Fruit fly (Drosophila melanogaster) Kc167 (cell line): Measurements from ENCODE around the gene CG14042.

Experiments
- Myc ChIP-seq: fragments of >200 bp; optimal IDR thresholded peaks from 2 replicates; lab custom pipeline; 2017; ENCODE audit warnings: missing external identifiers
- Sin3A ChIP-seq: fragments of >200 bp; optimal IDR thresholded peaks from 2 replicates; lab custom pipeline; 2018; ENCODE audit warnings: missing external identifiers
- h ChIP-seq: fragments of >200 bp; optimal IDR thresholded peaks from 3 replicates; lab custom pipeline; 2018; ENCODE audit warnings: missing external identifiers
- insv ChIP-seq: fragments of >200 bp; optimal IDR thresholded peaks from 3 replicates; lab custom pipeline; 2018; ENCODE audit warnings: missing external identifiers
- psq ChIP-seq: fragments of >200 bp; optimal IDR thresholded peaks from 2 replicates; lab custom pipeline; 2017; ENCODE audit warnings: missing external identifiers
- ttk ChIP-seq: sonication (Bioruptor generic); optimal IDR thresholded peaks from 2 replicates; lab custom pipeline; 2017; ENCODE audit warnings: missing external identifiers

CG14042 gene

DNA sequence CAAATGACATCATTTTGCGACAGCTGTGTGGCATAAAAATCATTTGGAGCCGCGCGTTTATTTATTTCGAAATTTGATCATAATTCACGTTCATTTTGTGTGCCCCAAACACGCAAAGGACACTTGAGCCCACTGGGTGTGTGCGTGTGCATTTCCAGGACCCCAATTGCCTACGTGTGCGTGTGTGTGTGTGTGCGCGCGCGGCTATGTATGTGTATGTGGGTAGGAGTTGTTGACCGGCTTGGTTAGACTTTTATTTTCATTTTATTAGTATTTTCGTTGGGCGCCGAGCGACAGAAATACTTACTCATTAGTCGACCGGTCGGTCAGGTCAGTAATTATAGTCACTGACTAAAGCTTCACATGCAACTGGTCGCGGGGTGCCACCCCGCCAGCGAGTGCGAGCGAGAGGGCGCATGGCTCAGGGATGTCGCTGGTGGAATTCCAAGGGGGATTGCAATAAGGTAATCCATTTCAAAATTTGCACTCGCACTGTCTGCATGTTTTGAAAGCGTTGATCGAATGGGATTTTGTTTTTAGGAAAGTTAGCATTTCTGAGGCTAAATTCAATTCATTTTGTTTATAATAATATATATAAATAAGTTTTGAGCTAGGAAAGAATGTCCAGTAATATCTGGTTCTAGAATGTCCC lies 6.1 kb downstream of the CG14042 start:
- TF ChIP-seq psq (lab: Kevin White, UChicago) (no peak), Sin3A (lab: Kevin White, UChicago) (no peak), Myc (lab: Kevin White, UChicago) (no peak), ttk (lab: Kevin White, UChicago) (no peak), h (no peak)

DNA sequence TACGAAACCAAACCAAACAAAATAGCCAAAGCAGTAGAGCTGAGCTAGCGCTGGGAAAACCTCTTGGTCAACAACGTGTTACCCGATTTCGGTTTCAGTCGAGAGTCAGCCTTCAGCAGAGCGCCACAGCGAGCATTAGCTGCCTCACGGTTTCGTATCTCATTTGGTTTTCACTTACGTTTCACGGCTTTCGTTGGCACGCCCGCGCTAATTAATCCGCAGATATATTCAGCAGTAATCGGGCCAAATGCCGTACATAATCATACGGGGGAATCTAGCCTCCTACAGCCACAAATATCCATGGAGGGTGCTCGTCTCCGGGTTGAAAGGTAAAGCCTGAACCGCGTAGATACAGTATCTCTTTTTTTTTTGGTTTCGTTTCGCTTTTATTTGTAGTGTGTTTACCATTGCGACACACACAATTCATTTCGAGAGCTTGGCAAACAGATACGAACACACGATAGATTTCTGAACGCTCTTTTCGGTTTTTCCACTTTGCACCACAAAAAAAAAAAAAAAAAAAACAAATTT lies 6.9 kb downstream of the CG14042 start, which contains the start of gene CG31650:
Gene CG31650 (minus strand): TSS at position 352 of the 531 bp plus-strand sequence.
- TF ChIP-seq Myc (lab: Kevin White, UChicago) (no peak), h (no peak), psq (lab: Kevin White, UChicago) (no peak), Sin3A (lab: Kevin White, UChicago) (no peak), ttk (lab: Kevin White, UChicago) (no peak), insv (lab: Kevin White, UChicago) (no peak)

DNA sequence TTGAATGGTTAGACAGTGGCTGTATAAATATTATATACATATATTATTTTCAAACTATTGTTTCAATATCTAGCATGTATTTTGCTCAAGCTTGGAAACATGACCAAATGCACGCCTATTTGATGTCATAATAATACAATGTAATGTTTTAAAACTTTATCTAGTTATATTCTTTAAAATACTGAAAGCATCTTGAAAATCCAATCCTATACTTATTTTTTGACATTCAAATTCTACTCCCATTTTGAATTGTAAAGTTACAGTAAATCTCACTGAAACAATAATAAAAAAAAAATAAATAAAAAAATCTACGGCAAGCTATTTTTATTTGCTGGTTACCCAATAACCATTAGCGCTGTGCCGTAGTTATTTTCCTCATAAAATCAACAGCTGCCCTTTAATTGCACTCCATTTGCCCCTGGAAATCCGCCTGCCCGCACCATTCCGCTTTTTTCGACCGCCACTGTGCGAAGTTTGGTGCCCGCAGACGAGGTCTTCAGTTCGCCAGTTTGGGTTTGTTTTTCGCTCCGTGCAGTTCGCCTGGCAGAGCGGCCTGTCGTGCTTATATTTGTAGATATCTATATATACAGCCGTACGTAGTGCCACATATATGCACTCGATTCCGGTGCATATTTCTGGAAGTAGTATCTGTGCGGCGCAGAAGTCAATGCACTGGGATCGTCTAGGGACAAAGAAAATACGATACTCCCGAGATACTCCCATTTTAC lies 7.5 kb downstream of the CG14042 start:
- TF ChIP-seq Sin3A (lab: Kevin White, UChicago) (no peak), insv (lab: Kevin White, UChicago) (no peak), psq (lab: Kevin White, UChicago) (no peak), ttk (lab: Kevin White, UChicago) (no peak), Myc (lab: Kevin White, UChicago) (no peak), h (no peak)

DNA sequence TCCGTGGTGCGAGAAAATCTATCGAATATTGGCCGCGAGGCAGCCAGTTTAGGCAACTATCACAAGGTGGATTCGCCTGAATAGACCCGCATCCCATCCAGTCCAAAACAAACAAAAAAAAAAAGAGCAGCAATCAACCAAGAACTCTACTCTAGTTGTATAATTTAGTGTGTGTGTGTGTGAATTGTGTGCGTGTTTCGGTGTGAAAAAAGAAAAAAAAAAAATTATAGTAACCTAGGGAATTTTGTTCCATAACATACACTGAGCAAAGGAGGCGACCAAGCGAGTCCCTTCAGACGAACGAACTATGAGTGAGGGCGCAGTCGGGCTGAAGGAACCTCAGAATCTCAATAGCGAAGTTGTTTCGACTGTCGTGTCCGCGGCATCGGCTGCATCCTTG lies 8.8 kb downstream of the CG14042 start:
- TF ChIP-seq Myc (lab: Kevin White, UChicago), result no peak
- TF ChIP-seq psq (lab: Kevin White, UChicago), result no peak
- TF ChIP-seq ttk (lab: Kevin White, UChicago), result no peak
- TF ChIP-seq h, result no peak
- no peak for TF ChIP-seq insv (lab: Kevin White, UChicago)
- TF ChIP-seq Sin3A (lab: Kevin White, UChicago), result no peak

DNA sequence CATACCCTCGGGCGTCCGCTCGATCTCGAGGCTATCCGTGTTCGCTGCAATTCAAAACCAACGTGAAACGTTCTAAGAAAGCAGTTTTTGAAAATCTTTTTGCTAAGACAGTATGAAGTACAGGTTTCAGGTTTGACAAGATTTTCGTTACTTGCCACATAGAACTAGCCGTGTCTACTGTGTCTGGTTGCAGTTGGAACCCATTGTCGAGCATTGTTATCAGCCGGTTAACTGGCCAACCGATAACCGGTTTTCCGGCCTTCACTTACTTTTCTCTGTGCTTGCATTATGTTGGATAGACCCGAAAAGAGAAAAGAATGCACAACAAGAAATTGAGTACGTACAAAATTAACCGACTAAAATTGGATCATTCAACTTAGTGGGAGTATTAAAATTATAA lies 12.5 kb downstream of the CG14042 start:
- TF ChIP-seq h (no peak), insv (lab: Kevin White, UChicago) (no peak), Sin3A (lab: Kevin White, UChicago) (no peak), ttk (lab: Kevin White, UChicago) (no peak), Myc (lab: Kevin White, UChicago) (no peak), psq (lab: Kevin White, UChicago) (no peak)

DNA sequence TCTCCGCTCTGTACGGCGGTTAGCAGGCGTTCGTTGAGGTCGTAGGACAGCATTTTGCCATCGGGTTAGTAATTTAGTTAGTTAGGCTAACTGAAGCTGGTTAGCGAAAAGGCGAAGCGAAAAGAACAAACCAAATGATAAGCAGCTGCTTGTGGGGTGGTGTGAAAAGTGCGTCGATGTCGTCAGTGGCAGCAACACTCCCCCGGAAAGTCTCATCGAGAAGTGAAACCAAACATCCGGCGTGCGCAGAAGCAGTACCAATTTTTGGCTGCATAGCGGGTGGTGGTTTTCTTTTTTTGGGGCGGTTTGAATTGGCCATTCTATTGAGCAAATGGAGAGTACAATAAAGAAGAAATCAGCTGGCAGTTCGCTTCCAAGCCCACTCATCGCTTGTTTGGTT lies 13.3 kb downstream of the CG14042 start, which contains the start of gene CG9121:
Gene CG9121 (minus strand): TSS at position 238 of the 400 bp plus-strand sequence.
- TF ChIP-seq h (no peak), Sin3A (lab: Kevin White, UChicago) (no peak), insv (lab: Kevin White, UChicago) (no peak), psq (lab: Kevin White, UChicago) (no peak), Myc (lab: Kevin White, UChicago) (no peak), ttk (lab: Kevin White, UChicago) (no peak)

DNA sequence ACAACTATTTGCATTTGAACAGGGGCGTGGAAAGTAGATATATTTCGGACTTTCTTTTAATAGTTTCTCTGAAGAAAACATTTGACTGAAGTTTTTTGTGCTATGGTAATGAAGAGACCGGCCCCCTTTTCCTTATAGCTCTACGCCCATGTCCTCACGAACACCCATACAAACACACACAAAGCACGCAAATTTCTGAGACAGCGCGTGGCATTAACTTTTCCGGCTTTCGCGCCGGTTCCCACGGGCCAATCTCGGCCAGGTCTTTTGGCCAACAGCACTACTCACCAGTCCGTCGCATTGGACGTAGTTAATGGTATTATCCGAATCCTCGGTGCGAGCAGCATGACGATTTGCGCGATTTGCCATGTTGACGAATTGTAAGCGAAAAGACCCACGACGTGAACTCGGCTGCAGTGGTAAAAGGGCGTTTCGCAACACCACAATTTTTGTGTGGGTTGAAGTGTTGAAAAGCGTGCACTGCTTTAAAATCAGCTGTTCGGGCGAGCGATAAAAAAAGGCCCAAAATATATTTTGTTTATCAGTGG lies 14.9 kb downstream of the CG14042 start, which contains the start of gene senju:
Gene senju (plus strand): TSS at position 477 of the 548 bp plus-strand sequence.
- TF ChIP-seq Myc (lab: Kevin White, UChicago) (no peak), insv (lab: Kevin White, UChicago) (no peak), ttk (lab: Kevin White, UChicago) (no peak), psq (lab: Kevin White, UChicago) (no peak), h (no peak)

DNA sequence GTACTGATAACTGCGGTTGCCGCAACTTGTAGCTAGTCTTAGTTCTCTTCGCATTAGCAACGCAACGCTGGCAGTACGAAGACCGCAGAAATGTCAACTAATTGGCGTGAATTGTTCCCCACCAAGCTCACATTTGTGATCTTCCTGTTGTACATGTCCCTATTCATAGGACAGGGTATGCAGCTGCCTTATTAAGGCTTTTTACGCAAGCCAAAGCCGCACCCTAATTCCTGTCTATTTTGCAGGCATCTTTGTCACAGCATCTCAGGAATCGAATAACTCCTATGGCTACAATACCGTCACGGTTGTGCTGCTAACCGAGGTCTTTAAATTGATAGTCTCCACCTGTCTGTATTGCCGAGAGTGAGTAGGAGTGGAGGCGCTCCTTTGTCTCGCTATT lies 15.5 kb downstream of the CG14042 start, which contains the start of gene eIF3h:
Gene eIF3h (minus strand): TSS at position 101 of the 400 bp plus-strand sequence.
- TF ChIP-seq ttk (lab: Kevin White, UChicago) (no peak), h (no peak), psq (lab: Kevin White, UChicago) (no peak), insv (lab: Kevin White, UChicago) (no peak), Myc (lab: Kevin White, UChicago) (no peak), Sin3A (lab: Kevin White, UChicago) (no peak)

DNA sequence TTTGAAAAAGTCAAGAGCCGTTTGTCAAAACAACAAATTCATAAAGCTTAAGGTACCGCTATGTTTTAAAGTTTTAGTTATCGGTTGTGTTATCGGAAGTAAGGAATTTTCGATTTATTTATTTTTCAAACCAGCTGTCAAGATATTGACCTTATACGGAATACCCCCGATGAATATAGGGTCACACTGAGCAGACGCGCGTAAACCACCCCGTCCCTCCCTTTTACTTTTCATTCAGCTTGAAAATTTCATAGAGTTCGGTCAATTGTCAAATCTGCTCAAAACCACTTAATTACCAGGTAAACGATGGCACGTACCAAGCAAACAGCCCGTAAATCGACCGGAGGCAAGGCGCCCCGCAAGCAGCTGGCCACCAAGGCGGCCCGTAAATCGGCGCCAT lies 17.4 kb downstream of the CG14042 start, which contains the start of the genes CG14036 and His3.3A:
Gene CG14036 (minus strand): TSS at position 64 of the 400 bp plus-strand sequence.
Gene His3.3A (plus strand): TSS at position 106 of the 400 bp plus-strand sequence.
- no peak for TF ChIP-seq psq (lab: Kevin White, UChicago)
- TF ChIP-seq Sin3A (lab: Kevin White, UChicago), result no peak
- TF ChIP-seq Myc (lab: Kevin White, UChicago), result no peak
- no peak for TF ChIP-seq ttk (lab: Kevin White, UChicago)
- TF ChIP-seq insv (lab: Kevin White, UChicago), result no peak
- no peak for TF ChIP-seq h

DNA sequence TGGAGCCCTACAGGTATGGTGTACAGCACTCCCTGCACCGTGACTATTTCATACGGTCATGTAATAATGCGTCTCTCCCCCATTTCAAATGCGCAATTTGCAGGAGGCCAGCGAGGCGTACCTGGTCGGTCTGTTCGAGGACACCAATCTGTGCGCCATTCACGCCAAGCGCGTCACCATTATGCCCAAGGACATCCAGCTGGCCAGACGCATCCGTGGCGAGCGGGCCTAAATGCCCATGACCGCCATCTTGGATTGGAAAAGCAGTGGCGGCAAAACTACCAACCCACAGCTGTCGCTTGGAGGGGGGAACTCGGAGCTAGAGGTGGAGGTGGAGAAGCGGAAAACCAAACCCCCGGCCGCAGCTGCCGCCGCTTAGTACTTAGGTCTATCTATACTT lies 18.0 kb downstream of the CG14042 start:
- TF ChIP-seq h (no peak), psq (lab: Kevin White, UChicago) (no peak), insv (lab: Kevin White, UChicago) (no peak), ttk (lab: Kevin White, UChicago) (no peak), Sin3A (lab: Kevin White, UChicago) (no peak), Myc (lab: Kevin White, UChicago) (no peak)

DNA sequence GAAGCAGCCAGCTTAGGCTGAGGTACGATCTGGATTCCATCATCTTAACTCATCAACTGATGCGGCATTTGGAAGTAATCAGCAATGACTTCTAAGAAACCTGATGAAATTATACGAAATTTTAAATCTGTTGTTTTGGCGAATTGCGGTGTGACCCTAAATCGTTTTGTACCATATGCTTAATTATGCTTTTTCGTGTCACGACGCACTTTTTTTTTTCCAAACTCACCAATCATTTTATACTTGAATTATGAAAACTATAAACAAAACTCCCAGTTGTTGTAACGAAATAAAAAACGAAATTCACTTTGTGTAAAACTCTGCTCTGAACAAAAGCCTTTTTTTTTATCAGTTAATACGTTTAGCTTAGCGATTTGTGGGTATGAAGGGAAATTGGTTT lies 20.6 kb downstream of the CG14042 start, which contains the start of gene Nepl3:
Gene Nepl3 (minus strand): TSS at position 155 of the 400 bp plus-strand sequence.
- TF ChIP-seq insv (lab: Kevin White, UChicago), result no peak
- TF ChIP-seq Myc (lab: Kevin White, UChicago), result no peak
- no peak for TF ChIP-seq psq (lab: Kevin White, UChicago)
- TF ChIP-seq Sin3A (lab: Kevin White, UChicago), result no peak
- no peak for TF ChIP-seq h
- no peak for TF ChIP-seq ttk (lab: Kevin White, UChicago)
